Worm (Caenorhabditis elegans): ENCODE data around the gene clip-1.

clip-1 gene

DNA sequence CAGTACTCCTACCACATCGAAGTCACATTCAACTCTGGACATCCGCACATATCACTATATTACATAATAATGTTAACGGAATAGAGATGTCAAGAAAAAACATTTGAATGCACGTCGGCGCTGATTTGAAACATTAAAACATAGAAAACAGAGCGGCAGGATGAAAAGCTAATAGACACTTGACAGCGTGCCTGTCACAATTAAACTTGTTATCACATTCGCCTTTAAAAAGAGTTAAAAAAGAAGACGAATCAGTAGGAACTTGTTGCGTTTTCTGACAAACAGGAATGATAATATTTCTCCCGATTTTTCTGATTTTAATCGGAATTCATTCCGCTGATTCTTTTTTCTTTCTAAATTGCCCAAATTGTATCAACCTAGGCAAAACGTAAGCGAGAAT, 48.7 kb upstream of the clip-1 start:
- TF ChIP-seq nhr-71 (tag; optimal IDR thresholded peaks at IDR 0.05) (no peak), fkh-4 (tag; optimal IDR thresholded peaks at IDR 0.05; ENCODE audit: borderline replicate concordance) (no peak), F16B12.6 (tag; optimal IDR thresholded peaks at IDR 0.05) (no peak), lir-3 (tag; optimal IDR thresholded peaks at IDR 0.05; ENCODE audit: poor library complexity) (no peak), isw-1 (GFP tag; IDR thresholded peaks at IDR 0.05) (no peak), ceh-90 (tag; optimal IDR thresholded peaks at IDR 0.05) (no peak), ces-1 (GFP tag; optimal IDR thresholded peaks at IDR 0.05) (no peak), sptf-1 (tag; optimal IDR thresholded peaks at IDR 0.05) (no peak), nhr-12 (tag; optimal IDR thresholded peaks at IDR 0.05) (no peak), egl-27 (tag; optimal IDR thresholded peaks at IDR 0.05) (no peak), ztf-11 (tag; optimal IDR thresholded peaks at IDR 0.05) (no peak), Y116A8C.19 (tag; optimal IDR thresholded peaks at IDR 0.05; ENCODE audit: borderline replicate concordance) (no peak), xbp-1 (tag; optimal IDR thresholded peaks at IDR 0.05) (no peak)

ce11 chrIII:9315180-9315579, 46.3 kb upstream of the clip-1 start:
- TF ChIP-seq elt-2 (tag; optimal IDR thresholded peaks at IDR 0.05) = peak; percentile 13
- TF ChIP-seq sup-37 (GFP tag; optimal IDR thresholded peaks at IDR 0.05) = no peak
- no peak for TF ChIP-seq lsy-2 (tag; optimal IDR thresholded peaks at IDR 0.05)
- TF ChIP-seq aha-1 (tag; optimal IDR thresholded peaks at IDR 0.05) = no peak

DNA sequence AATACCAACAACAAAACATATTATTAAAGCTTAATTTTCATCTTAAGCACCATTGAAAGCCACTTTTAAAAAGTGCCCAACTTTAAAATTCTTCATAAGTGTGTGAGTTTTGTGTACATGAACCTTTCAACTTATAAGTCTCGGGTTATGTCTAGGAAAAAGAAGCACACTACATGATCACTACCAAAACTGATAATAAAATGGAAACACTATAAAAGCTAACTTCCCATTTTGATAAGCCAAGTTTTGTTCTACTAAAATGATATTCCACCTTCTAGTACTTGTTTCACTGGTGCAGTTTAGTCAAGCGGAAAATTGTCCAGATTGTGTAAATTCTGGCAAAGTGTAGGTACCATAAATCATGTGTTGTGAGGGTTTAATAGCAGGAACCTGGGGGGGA, 45.6 kb upstream of the clip-1 start, which contains the start of gene C40H1.8:
Gene C40H1.8 (plus strand): TSS at position 242 of the 400 bp plus-strand sequence.
- no peak for TF ChIP-seq nhr-90 (tag; optimal IDR thresholded peaks at IDR 0.05; ENCODE audit: poor library complexity)
- no peak for TF ChIP-seq nhr-237 (tag; optimal IDR thresholded peaks at IDR 0.05)
- peak; percentile 7 for TF ChIP-seq lin-14 (GFP tag; optimal IDR thresholded peaks at IDR 0.05)
- no peak for TF ChIP-seq nhr-84 (tag; optimal IDR thresholded peaks at IDR 0.05)
- peak; percentile 39 for TF ChIP-seq elt-2 (tag; optimal IDR thresholded peaks at IDR 0.05)
- TF ChIP-seq jun-1 (tag; optimal IDR thresholded peaks at IDR 0.05) = no peak

DNA sequence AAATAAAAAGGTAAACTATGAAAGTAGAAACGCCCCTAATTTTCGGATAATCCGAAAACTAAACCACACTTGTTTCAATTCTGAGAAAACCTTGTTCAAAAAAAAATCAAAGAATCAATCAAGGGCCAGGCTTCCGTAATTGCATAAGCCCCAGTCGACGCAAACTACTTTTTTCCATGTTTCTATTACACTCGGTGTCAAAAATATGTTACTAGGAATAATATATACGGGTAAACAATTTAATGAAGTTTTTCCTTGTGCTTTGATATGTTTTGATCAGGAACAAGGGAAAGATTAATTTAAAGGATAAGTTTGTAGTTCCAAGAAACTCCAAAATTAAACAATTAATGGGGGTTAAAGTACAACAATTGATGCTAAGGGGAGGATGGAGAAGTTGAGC, 41.0 kb upstream of the clip-1 start:
- TF ChIP-seq hpl-2 (GFP tag; optimal IDR thresholded peaks at IDR 0.05) (no peak), mep-1 (tag; optimal IDR thresholded peaks at IDR 0.05) (no peak), swsn-7 (tag; optimal IDR thresholded peaks at IDR 0.05) (peak; percentile 10), blmp-1 (tag; optimal IDR thresholded peaks at IDR 0.05) (no peak), nhr-11 (tag; optimal IDR thresholded peaks at IDR 0.05) (peak; percentile 60), ceh-63 (GFP tag; optimal IDR thresholded peaks at IDR 0.05) (no peak), pax-3 (tag; optimal IDR thresholded peaks at IDR 0.05) (no peak), vab-15 (tag; optimal IDR thresholded peaks at IDR 0.05) (no peak), mef-2 (tag; optimal IDR thresholded peaks at IDR 0.05) (no peak), hlh-17 (GFP tag; optimal IDR thresholded peaks at IDR 0.05; ENCODE audit: borderline replicate concordance) (no peak), hlh-4 (tag; optimal IDR thresholded peaks at IDR 0.05) (no peak), dsc-1 (tag; optimal IDR thresholded peaks at IDR 0.05) (no peak), fkh-10 (GFP tag; optimal IDR thresholded peaks at IDR 0.05) (no peak), nhr-47 (tag; optimal IDR thresholded peaks at IDR 0.05) (peak; percentile 55), ceh-8 (GFP tag; optimal IDR thresholded peaks at IDR 0.05) (no peak), fkh-8 (tag; optimal IDR thresholded peaks at IDR 0.05) (peak; percentile 59), lsy-2 (tag; optimal IDR thresholded peaks at IDR 0.05) (peak in 1 of 2 experiments; percentile 15), nhr-12 (tag; optimal IDR thresholded peaks at IDR 0.05) (no peak), tbx-2 (tag; optimal IDR thresholded peaks at IDR 0.05) (no peak), lin-13 (GFP tag; optimal IDR thresholded peaks at IDR 0.05) (no peak), nhr-71 (tag; optimal IDR thresholded peaks at IDR 0.05) (peak; percentile 67), C16A3.4 (tag; optimal IDR thresholded peaks at IDR 0.05) (no peak), lin-14 (GFP tag; optimal IDR thresholded peaks at IDR 0.05) (peak; percentile 44), nhr-28 (tag; optimal IDR thresholded peaks at IDR 0.05) (no peak)

All from whole organism, L1 larva.